Worm (Caenorhabditis elegans): ENCODE measurements around the gene ddo-2.

- TF ChIP-seq cog-1 (tag; optimal IDR thresholded peaks at IDR 0.05) (no peak), flt-1 (GFP tag; IDR thresholded peaks at IDR 0.05) (no peak), ztf-23 (GFP tag; IDR thresholded peaks at IDR 0.05) (no peak), T22C8.4 (GFP tag; IDR thresholded peaks at IDR 0.05) (no peak), klf-2 (GFP tag; conservative IDR thresholded peaks at IDR 0.05) (no peak), ref-1 (GFP tag; conservative IDR thresholded peaks at IDR 0.05) (no peak), med-1 (GFP tag; optimal IDR thresholded peaks at IDR 0.05; ENCODE audit: insufficient read depth) (no peak), tab-1 (GFP tag; IDR thresholded peaks at IDR 0.05) (no peak)
Measured at ce11 chrV:7415780-7416428, 19.6 kb downstream of the ddo-2 start, which contains the start of gene F18E3.13.
